Worm (Caenorhabditis elegans) whole organism, L2 larva: ENCODE measurements around the gene srd-59.

Source experiments
- C34F6.9 ChIP-seq: fragments of 150-350 bp; optimal IDR thresholded peaks from 2 replicates; lab custom pipeline; 2014; ENCODE audit warnings: missing biosample characterization, missing genetic modification characterization
- F13H6.1 ChIP-seq: sonication (generic microtip); optimal IDR thresholded peaks from 2 replicates; lab custom pipeline; 2016; ENCODE audit warnings: missing genetic modification characterization, missing compliant biosample characterization
- Y55F3AM.14 ChIP-seq: fragments of 200-800 bp; sonication (Bioruptor generic); optimal IDR thresholded peaks from 2 replicates; lab custom pipeline; 2018; ENCODE audit warnings: mild to moderate bottlenecking, missing genetic modification characterization, missing compliant biosample characterization
- alr-1 ChIP-seq: fragments of 150-350 bp; optimal IDR thresholded peaks from 2 replicates; lab custom pipeline; 2014; ENCODE audit warnings: missing biosample characterization, missing genetic modification characterization
- ama-1 ChIP-seq: fragments of 150-350 bp; optimal IDR thresholded peaks from 2 replicates; lab custom pipeline; 2018; ENCODE audit warnings: inconsistent platforms
- blmp-1 ChIP-seq: sonication (generic microtip); optimal IDR thresholded peaks from 2 replicates; lab custom pipeline; 2017; ENCODE audit warnings: missing genetic modification characterization, mild to moderate bottlenecking, missing compliant biosample characterization, antibody characterized with exemption, moderate library complexity; ENCODE audit not compliant: insufficient read depth
- ceh-82 ChIP-seq: fragments of 150-350 bp; optimal IDR thresholded peaks from 2 replicates; lab custom pipeline; 2014; ENCODE audit warnings: missing biosample characterization, missing genetic modification characterization
- crh-2 ChIP-seq: sonication (generic microtip); optimal IDR thresholded peaks from 2 replicates; lab custom pipeline; 2017; ENCODE audit warnings: missing biosample characterization, missing genetic modification characterization
- dmd-4 ChIP-seq: sonication (generic microtip); optimal IDR thresholded peaks from 2 replicates; lab custom pipeline; 2017; ENCODE audit warnings: missing biosample characterization, missing genetic modification characterization
- egl-27 ChIP-seq: sonication (generic microtip); optimal IDR thresholded peaks from 3 replicates; lab custom pipeline; 2017; ENCODE audit warnings: missing biosample characterization, missing genetic modification reagents, missing genetic modification characterization
- fos-1 ChIP-seq: fragments of 150-350 bp; optimal IDR thresholded peaks from 2 replicates; lab custom pipeline; 2014; ENCODE audit warnings: missing biosample characterization, missing genetic modification characterization
- gmeb-1 ChIP-seq: fragments of 150-350 bp; optimal IDR thresholded peaks from 2 replicates; lab custom pipeline; 2014; ENCODE audit warnings: missing biosample characterization, missing genetic modification characterization
- lin-11 ChIP-seq: fragments of 150-350 bp; sonication (generic microtip); optimal IDR thresholded peaks from 2 replicates; lab custom pipeline; 2014; ENCODE audit warnings: missing biosample characterization, missing genetic modification characterization, inconsistent platforms, mixed read lengths
- lin-13 ChIP-seq: fragments of 150-350 bp; optimal IDR thresholded peaks from 2 replicates; lab custom pipeline; 2014; ENCODE audit warnings: missing biosample characterization, missing genetic modification reagents, missing genetic modification characterization
- lin-39 ChIP-seq: fragments of 150-350 bp; optimal IDR thresholded peaks from 2 replicates; lab custom pipeline; 2014; ENCODE audit warnings: missing biosample characterization, missing genetic modification reagents, missing genetic modification characterization
- lsy-2 ChIP-seq, 2 experiments: fragments of 150-350 bp in 1 of 2; sonication (generic microtip) in 1 of 2; optimal IDR thresholded peaks; 2 replicates each; lab custom pipeline; 2014 to 2017; ENCODE audit warnings: missing biosample characterization in 2 of 2, missing genetic modification characterization in 2 of 2
- mab-5 ChIP-seq: fragments of 150-350 bp; optimal IDR thresholded peaks from 2 replicates; lab custom pipeline; 2014; ENCODE audit warnings: missing biosample characterization, missing genetic modification characterization
- mbf-1 ChIP-seq: sonication (generic microtip); optimal IDR thresholded peaks from 2 replicates; lab custom pipeline; 2017; ENCODE audit warnings: missing biosample characterization, missing genetic modification characterization
- mdl-1 ChIP-seq, 2 experiments: fragments of 150-350 bp in 1 of 2; sonication (generic microtip) in 1 of 2; optimal IDR thresholded peaks; 2 replicates each; lab custom pipeline; 2017; ENCODE audit warnings: missing biosample characterization in 2 of 2, missing genetic modification characterization in 2 of 2
- nhr-10 ChIP-seq: sonication (generic microtip); optimal IDR thresholded peaks from 2 replicates; lab custom pipeline; 2017; ENCODE audit warnings: missing biosample characterization, missing genetic modification characterization
- nhr-12 ChIP-seq: fragments of 150-350 bp; optimal IDR thresholded peaks from 2 replicates; lab custom pipeline; 2014; ENCODE audit warnings: missing biosample characterization, missing genetic modification characterization
- nhr-129 ChIP-seq: fragments of 150-350 bp; optimal IDR thresholded peaks from 2 replicates; lab custom pipeline; 2014; ENCODE audit warnings: missing biosample characterization, missing genetic modification characterization
- nhr-21 ChIP-seq: fragments of 150-350 bp; optimal IDR thresholded peaks from 2 replicates; lab custom pipeline; 2014; ENCODE audit warnings: missing biosample characterization, missing genetic modification characterization
- nhr-23 ChIP-seq: fragments of 150-350 bp; optimal IDR thresholded peaks from 2 replicates; lab custom pipeline; 2014; ENCODE audit warnings: missing biosample characterization, missing genetic modification reagents, missing genetic modification characterization
- nhr-25 ChIP-seq: fragments of 150-350 bp; sonication (generic microtip); optimal IDR thresholded peaks from 3 replicates; lab custom pipeline; 2014; ENCODE audit warnings: missing biosample characterization, missing genetic modification characterization
- nhr-77 ChIP-seq: fragments of 150-350 bp; optimal IDR thresholded peaks from 2 replicates; lab custom pipeline; 2014; ENCODE audit warnings: missing biosample characterization, missing genetic modification characterization
- peb-1 ChIP-seq: fragments of 150-350 bp; optimal IDR thresholded peaks from 2 replicates; lab custom pipeline; 2014; ENCODE audit warnings: missing biosample characterization, missing genetic modification characterization
- skn-1 ChIP-seq: sonication (generic microtip); optimal IDR thresholded peaks from 2 replicates; lab custom pipeline; 2017; ENCODE audit warnings: missing biosample characterization, missing genetic modification characterization
- sma-3 ChIP-seq: sonication (generic microtip); optimal IDR thresholded peaks from 2 replicates; lab custom pipeline; 2016; ENCODE audit warnings: missing genetic modification reagents, missing genetic modification characterization, missing compliant biosample characterization
- sma-9 ChIP-seq, 2 experiments: fragments of 150-350 bp in 1 of 2; sonication (generic microtip) in 1 of 2; optimal IDR thresholded peaks; 2 replicates each; lab custom pipeline; 2014 to 2016; ENCODE audit warnings: missing genetic modification characterization in 2 of 2, mild to moderate bottlenecking in 1 of 2, missing biosample characterization in 1 of 2, missing compliant biosample characterization in 1 of 2, missing genetic modification reagents in 1 of 2, moderate library complexity in 1 of 2
- snpc-4 ChIP-seq: fragments of 150-350 bp; optimal IDR thresholded peaks from 2 replicates; lab custom pipeline; 2014; ENCODE audit warnings: missing biosample characterization, missing genetic modification characterization
- unc-39 ChIP-seq: fragments of 150-350 bp; optimal IDR thresholded peaks from 2 replicates; lab custom pipeline; 2014; ENCODE audit warnings: missing biosample characterization, missing genetic modification characterization
- unc-55 ChIP-seq: fragments of 150-350 bp; sonication (generic microtip); optimal IDR thresholded peaks from 3 replicates; lab custom pipeline; 2014; ENCODE audit warnings: missing biosample characterization, missing genetic modification reagents, missing genetic modification characterization
- unc-62 ChIP-seq: fragments of 150-350 bp; optimal IDR thresholded peaks from 2 replicates; lab custom pipeline; 2014; ENCODE audit warnings: missing biosample characterization, missing genetic modification reagents, missing genetic modification characterization
- ztf-1 ChIP-seq: fragments of 200-800 bp; sonication (Bioruptor generic); conservative IDR thresholded peaks from 2 replicates; pipeline ENCODE4 v1.3.6; 2022; ENCODE audit warnings: missing genetic modification characterization, missing compliant biosample characterization
- ztf-4 ChIP-seq: fragments of 150-350 bp; optimal IDR thresholded peaks from 2 replicates; lab custom pipeline; 2014; ENCODE audit warnings: missing biosample characterization, missing genetic modification characterization

srd-59 gene

ce11 chrII:7197434-7197833 lies 8.1 kb upstream of the srd-59 start:
- no peak for TF ChIP-seq nhr-77 (tag; lab: Kevin White, UChicago)
- TF ChIP-seq crh-2 (tag; lab: Kevin White, UChicago) = peak; percentile 32
- TF ChIP-seq nhr-10 = no peak

ce11 chrII:7199308-7199707 lies 6.2 kb upstream of the srd-59 start, which contains the start of gene E04F6.6:
TSS of gene E04F6.6 (minus strand) at chrII:7199565.
- TF ChIP-seq mdl-1 (tag; optimal IDR thresholded peaks at IDR 0.05; lab: Kevin White, UChicago) = no peak
- no peak for TF ChIP-seq sma-3 (GFP tag; lab: Kevin White, UChicago)
- TF ChIP-seq blmp-1 (tag; lab: Kevin White, UChicago) = no peak
- no peak for TF ChIP-seq skn-1
- TF ChIP-seq F13H6.1 (tag; lab: Kevin White, UChicago) = no peak
- no peak for TF ChIP-seq ztf-1
- no peak for TF ChIP-seq mbf-1 (tag; lab: Kevin White, UChicago)
- TF ChIP-seq mab-5 (tag; lab: Kevin White, UChicago) = no peak
- no peak for TF ChIP-seq nhr-129 (tag; lab: Kevin White, UChicago)
- TF ChIP-seq lsy-2 (tag; optimal IDR thresholded peaks at IDR 0.05; lab: Kevin White, UChicago) = no peak
- no peak for TF ChIP-seq nhr-21 (tag; lab: Kevin White, UChicago)
- no peak for TF ChIP-seq nhr-25
- no peak for TF ChIP-seq lin-13 (GFP tag; lab: Kevin White, UChicago)
- TF ChIP-seq ama-1 (lab: Kevin White, UChicago) = no peak
- no peak for TF ChIP-seq nhr-77 (tag; lab: Kevin White, UChicago)
- TF ChIP-seq fos-1 (tag; lab: Kevin White, UChicago) = no peak
- TF ChIP-seq gmeb-1 = no peak
- TF ChIP-seq unc-39 (tag; lab: Kevin White, UChicago) = no peak
- no peak for TF ChIP-seq lin-39 (tag; lab: Kevin White, UChicago)

ce11 chrII:7200051-7200599 lies 5.4 kb upstream of the srd-59 start, which contains the start of gene pcrg-1:
TSS of gene pcrg-1 (plus strand) at chrII:7200549.
- peak; percentile 99 for TF ChIP-seq snpc-4 (tag; lab: Kevin White, UChicago)
- TF ChIP-seq mdl-1 (tag; optimal IDR thresholded peaks at IDR 0.05; lab: Kevin White, UChicago) = peak in 1 of 2 experiments; percentile 8
- TF ChIP-seq blmp-1 (tag; lab: Kevin White, UChicago) = peak; percentile 9
- peak; percentile 61 for TF ChIP-seq unc-55 (GFP tag; lab: Kevin White, UChicago)
- TF ChIP-seq F13H6.1 (tag; lab: Kevin White, UChicago) = peak; percentile 74
- TF ChIP-seq ztf-4 (tag; lab: Kevin White, UChicago) = peak; percentile 75
- TF ChIP-seq C34F6.9 (tag; lab: Kevin White, UChicago) = peak; percentile 64
- no peak for TF ChIP-seq ama-1 (lab: Kevin White, UChicago)
- TF ChIP-seq nhr-21 (tag; lab: Kevin White, UChicago) = peak; percentile 78
- peak; percentile 15 for TF ChIP-seq fos-1 (tag; lab: Kevin White, UChicago)
- TF ChIP-seq mab-5 (tag; lab: Kevin White, UChicago) = peak; percentile 9
- peak; percentile 86 for TF ChIP-seq sma-3 (GFP tag; lab: Kevin White, UChicago)
- peak; percentile 76 for TF ChIP-seq nhr-129 (tag; lab: Kevin White, UChicago)
- TF ChIP-seq lsy-2 (tag; optimal IDR thresholded peaks at IDR 0.05; lab: Kevin White, UChicago) = peak; percentile 55 to 79
- TF ChIP-seq unc-39 (tag; lab: Kevin White, UChicago) = no peak
- no peak for TF ChIP-seq peb-1
- peak; percentile 55 for TF ChIP-seq lin-11
- TF ChIP-seq ceh-82 (tag; lab: Kevin White, UChicago) = no peak
- TF ChIP-seq sma-9 (GFP tag; optimal IDR thresholded peaks at IDR 0.05; lab: Kevin White, UChicago) = peak; percentile 94
- TF ChIP-seq sma-9 (tag; optimal IDR thresholded peaks at IDR 0.05; lab: Kevin White, UChicago) = no peak
- TF ChIP-seq nhr-12 (tag; lab: Kevin White, UChicago) = no peak
- no peak for TF ChIP-seq nhr-23 (tag; lab: Kevin White, UChicago)
- TF ChIP-seq nhr-10 = no peak
- peak; percentile 72 for TF ChIP-seq gmeb-1
- peak; percentile 60 for TF ChIP-seq egl-27 (tag; lab: Kevin White, UChicago)
- peak; percentile 67 for TF ChIP-seq lin-13 (GFP tag; lab: Kevin White, UChicago)
- no peak for TF ChIP-seq nhr-25
- peak; percentile 8 for TF ChIP-seq nhr-77 (tag; lab: Kevin White, UChicago)
- TF ChIP-seq crh-2 (tag; lab: Kevin White, UChicago) = peak; percentile 44
- peak; percentile 87 for TF ChIP-seq Y55F3AM.14

ce11 chrII:7203110-7203509 lies 2.4 kb upstream of the srd-59 start, which contains the start of gene srd-56:
TSS of gene srd-56 (minus strand) at chrII:7203210.
- no peak for TF ChIP-seq dmd-4
- no peak for TF ChIP-seq alr-1 (tag; lab: Kevin White, UChicago)
- TF ChIP-seq nhr-21 (tag; lab: Kevin White, UChicago) = no peak
- TF ChIP-seq fos-1 (tag; lab: Kevin White, UChicago) = no peak
- TF ChIP-seq ceh-82 (tag; lab: Kevin White, UChicago) = no peak
- no peak for TF ChIP-seq unc-62 (GFP tag; lab: Kevin White, UChicago)
- no peak for TF ChIP-seq Y55F3AM.14
- TF ChIP-seq, all 48 proteins: peak for 0
